Fruit fly (Drosophila melanogaster) whole organism, pupa: ENCODE measurements around the gene neur.

Experiments used
- CG15710 ChIP-seq: fragments of 200-800 bp; sonication (Bioruptor generic); optimal IDR thresholded peaks from 2 replicates; lab custom pipeline; 2018; ENCODE audit warnings: missing biosample characterization, mild to moderate bottlenecking, missing genetic modification characterization, moderate library complexity
- CG9948 ChIP-seq: fragments of 200-800 bp; sonication (Bioruptor generic); optimal IDR thresholded peaks from 2 replicates; lab custom pipeline; 2018; ENCODE audit warnings: missing biosample characterization, mild to moderate bottlenecking, missing genetic modification characterization, moderate library complexity

DNA sequence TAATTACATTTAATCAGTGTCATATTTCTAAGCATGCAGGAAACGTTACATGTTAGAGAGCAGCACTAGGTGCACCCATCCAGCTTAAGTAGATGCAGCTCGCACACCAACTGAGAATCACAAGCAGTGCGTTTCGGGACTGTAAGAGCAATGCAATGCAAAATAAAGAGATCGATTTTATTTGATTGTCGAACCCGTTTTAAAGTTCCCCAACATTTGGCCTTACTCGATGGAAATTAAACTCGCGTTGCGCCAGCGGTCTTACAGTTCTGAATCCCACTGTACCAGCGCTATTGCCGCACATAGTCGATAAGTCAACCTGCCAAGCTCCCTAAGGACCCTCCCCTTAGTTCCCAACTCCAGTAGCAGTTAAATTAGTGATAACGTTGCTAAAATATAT lies 23.5 kb upstream of the neur start:
- TF ChIP-seq CG15710 (tag; lab: Kevin White, UChicago) (peak; percentile 23), CG9948 (tag; lab: Kevin White, UChicago) (peak; percentile 13)
